Worm (Caenorhabditis elegans) whole organism, early embryonic: ENCODE data around the gene F26F2.8.

Source experiments
- B0310.2 ChIP-seq: sonication (generic microtip); optimal IDR thresholded peaks from 2 replicates; lab custom pipeline; 2016; ENCODE audit warnings: mild to moderate bottlenecking, missing genetic modification characterization, missing compliant biosample characterization
- F13C5.2 ChIP-seq: sonication (generic microtip); optimal IDR thresholded peaks from 2 replicates; lab custom pipeline; 2017; ENCODE audit warnings: mild to moderate bottlenecking, missing genetic modification characterization, inconsistent platforms, missing compliant biosample characterization
- ama-1 ChIP-seq: fragments of 150-350 bp; optimal IDR thresholded peaks from 2 replicates; lab custom pipeline; 2014
- ceh-13 ChIP-seq: fragments of 200-800 bp; sonication (Bioruptor generic); optimal IDR thresholded peaks from 2 replicates; lab custom pipeline; 2018; ENCODE audit warnings: mild to moderate bottlenecking, missing genetic modification characterization, missing compliant biosample characterization
- ceh-36 ChIP-seq: sonication (generic microtip); optimal IDR thresholded peaks from 2 replicates; lab custom pipeline; 2016; ENCODE audit warnings: missing genetic modification characterization, inconsistent platforms, missing compliant biosample characterization
- ets-7 ChIP-seq: sonication (generic microtip); optimal IDR thresholded peaks from 2 replicates; lab custom pipeline; 2016; ENCODE audit warnings: missing genotype, missing genetic modification characterization, missing compliant biosample characterization
- flt-1 ChIP-seq: fragments of 200-800 bp; sonication (Bioruptor generic); IDR thresholded peaks from 2 replicates; pipeline ENCODE4 v1.3.6; 2022; ENCODE audit warnings: missing genetic modification characterization, missing compliant biosample characterization
- hmbx-1 ChIP-seq: sonication (generic microtip); optimal IDR thresholded peaks from 2 replicates; lab custom pipeline; 2016; ENCODE audit warnings: mild to moderate bottlenecking, missing genetic modification characterization, missing compliant biosample characterization
- hmg-4 ChIP-seq: fragments of 200-800 bp; sonication (Bioruptor generic); optimal IDR thresholded peaks from 2 replicates; lab custom pipeline; 2018; ENCODE audit warnings: mild to moderate bottlenecking, missing genetic modification characterization, missing compliant biosample characterization
- sea-1 ChIP-seq: fragments of 200-800 bp; sonication (Bioruptor generic); conservative IDR thresholded peaks from 2 replicates; pipeline ENCODE4 v1.3.6; 2022; ENCODE audit warnings: missing genetic modification characterization, missing compliant biosample characterization
- tra-4 ChIP-seq: sonication (generic microtip); optimal IDR thresholded peaks from 2 replicates; lab custom pipeline; 2017; ENCODE audit warnings: missing genetic modification characterization, missing compliant biosample characterization

- TF ChIP-seq sea-1 (GFP tag; lab: Robert Waterston, UW) (no peak), ets-7 (tag; lab: Kevin White, UChicago) (no peak), ceh-13 (GFP tag; lab: Kevin White, UChicago) (no peak), ceh-36 (tag; lab: Kevin White, UChicago) (no peak), tra-4 (tag; lab: Kevin White, UChicago) (no peak), ama-1 (lab: Kevin White, UChicago) (no peak), hmg-4 (no peak), flt-1 (GFP tag; lab: Robert Waterston, UW) (no peak), F13C5.2 (tag; lab: Kevin White, UChicago) (no peak), hmbx-1 (tag; lab: Kevin White, UChicago) (no peak), B0310.2 (tag; lab: Kevin White, UChicago) (no peak)
Observed at ce11 chrV:20544092-20544491, 35.3 kb upstream of the F26F2.8 start, which contains the start of gene slc-36.3.
